Worm (Caenorhabditis elegans): ENCODE measurements around the gene C35B1.7.

- no peak for TF ChIP-seq nhr-84 (tag; optimal IDR thresholded peaks at IDR 0.05)
- no peak for TF ChIP-seq egl-27 (tag; optimal IDR thresholded peaks at IDR 0.05)
- TF ChIP-seq pqm-1 (tag; optimal IDR thresholded peaks at IDR 0.05), result no peak
- TF ChIP-seq fkh-10 (GFP tag; optimal IDR thresholded peaks at IDR 0.05), result no peak
- TF ChIP-seq blmp-1 (tag; optimal IDR thresholded peaks at IDR 0.05), result no peak
- no peak for TF ChIP-seq snpc-4 (tag; optimal IDR thresholded peaks at IDR 0.05)
- TF ChIP-seq elt-3 (tag; optimal IDR thresholded peaks at IDR 0.05), result no peak
- TF ChIP-seq lin-14 (GFP tag; optimal IDR thresholded peaks at IDR 0.05), result no peak
- TF ChIP-seq lin-39 (tag; optimal IDR thresholded peaks at IDR 0.05), result no peak
- TF ChIP-seq efl-1 (optimal IDR thresholded peaks at IDR 0.05), result no peak
- TF ChIP-seq efl-1 (GFP tag; optimal IDR thresholded peaks at IDR 0.05 in 1 of 2), result no peak
- TF ChIP-seq unc-62 (GFP tag; optimal IDR thresholded peaks at IDR 0.05), result no peak
- TF ChIP-seq nhr-12 (tag; optimal IDR thresholded peaks at IDR 0.05), result no peak
Observed at ce11 chrIV:4063573-4063972, 45.3 kb upstream of the C35B1.7 start, which contains the start of gene ilys-6.
